Worm (Caenorhabditis elegans) whole organism, L1 larva: ENCODE data around the gene C36B7.4.

ENCODE experiments used
- Y116A8C.19 ChIP-seq: sonication (generic microtip); optimal IDR thresholded peaks from 2 replicates; lab custom pipeline; 2016; ENCODE audit warnings: missing compliant biosample characterization, missing genetic modification characterization, borderline replicate concordance
- aly-2 ChIP-seq: fragments of 150-350 bp; optimal IDR thresholded peaks from 2 replicates; lab custom pipeline; 2014; ENCODE audit warnings: missing biosample characterization, missing genetic modification characterization
- blmp-1 ChIP-seq: fragments of 150-350 bp; optimal IDR thresholded peaks from 2 replicates; lab custom pipeline; 2014; ENCODE audit warnings: missing biosample characterization, missing genetic modification characterization
- ceh-82 ChIP-seq, 3 experiments: fragments of 150-350 bp in 1 of 3; sonication (generic microtip) in 2 of 3; optimal IDR thresholded peaks; 2 replicates each; lab custom pipeline; 2014 to 2017; ENCODE audit warnings: missing biosample characterization in 3 of 3, missing genetic modification characterization in 3 of 3
- ceh-88 ChIP-seq: fragments of 200-800 bp; sonication (Bioruptor generic); IDR thresholded peaks from 2 replicates; pipeline ENCODE4 v1.3.6; 2022; ENCODE audit warnings: missing genetic modification characterization, missing compliant biosample characterization
- ceh-90 ChIP-seq: sonication (generic microtip); optimal IDR thresholded peaks from 2 replicates; lab custom pipeline; 2016; ENCODE audit warnings: missing genetic modification characterization, missing compliant biosample characterization
- dpl-1 ChIP-seq, 3 experiments: fragments of 150-350 bp in 2 of 3; sonication (generic microtip) in 1 of 3; optimal IDR thresholded peaks; 2 replicates each; lab custom pipeline; 2014 to 2017; ENCODE audit warnings: missing biosample characterization in 3 of 3, missing genetic modification characterization in 3 of 3, missing genetic modification reagents in 3 of 3
- efl-3 ChIP-seq: fragments of 200-800 bp; sonication (Bioruptor generic); optimal IDR thresholded peaks from 2 replicates; lab custom pipeline; 2018; ENCODE audit warnings: mild to moderate bottlenecking, missing genetic modification characterization, missing compliant biosample characterization
- egl-13 ChIP-seq: sonication (generic microtip); optimal IDR thresholded peaks from 2 replicates; lab custom pipeline; 2016; ENCODE audit warnings: missing genotype, missing genetic modification reagents, missing genetic modification characterization, missing compliant biosample characterization
- elt-2 ChIP-seq: sonication (generic microtip); optimal IDR thresholded peaks from 2 replicates; lab custom pipeline; 2016; ENCODE audit warnings: missing genetic modification characterization, mild to moderate bottlenecking, inconsistent platforms, missing compliant biosample characterization, missing genetic modification reagents
- ets-5 ChIP-seq: fragments of 200-800 bp; sonication (Bioruptor generic); IDR thresholded peaks from 2 replicates; pipeline ENCODE4 v1.3.6; 2022; ENCODE audit warnings: missing genetic modification characterization, missing compliant biosample characterization
- fkh-4 ChIP-seq: sonication (generic microtip); optimal IDR thresholded peaks from 2 replicates; lab custom pipeline; 2016; ENCODE audit warnings: missing compliant biosample characterization, missing genetic modification characterization, borderline replicate concordance
- fos-1 ChIP-seq: fragments of 150-350 bp; optimal IDR thresholded peaks from 2 replicates; lab custom pipeline; 2014; ENCODE audit warnings: missing biosample characterization, missing genetic modification characterization
- grh-1 ChIP-seq: fragments of 200-800 bp; sonication (Bioruptor generic); IDR thresholded peaks from 2 replicates; pipeline ENCODE4 v1.3.6; 2022; ENCODE audit warnings: missing genetic modification reagents, missing genetic modification characterization, missing compliant biosample characterization
- hlh-17 ChIP-seq: fragments of 200-800 bp; sonication (Bioruptor generic); optimal IDR thresholded peaks from 2 replicates; lab custom pipeline; 2018; ENCODE audit warnings: missing genetic modification characterization, mild to moderate bottlenecking, missing compliant biosample characterization, moderate library complexity, borderline replicate concordance
- hlh-4 ChIP-seq: sonication (generic microtip); optimal IDR thresholded peaks from 2 replicates; lab custom pipeline; 2016; ENCODE audit warnings: mild to moderate bottlenecking, missing genetic modification characterization, missing compliant biosample characterization
- irx-1 ChIP-seq: sonication (generic microtip); optimal IDR thresholded peaks from 2 replicates; lab custom pipeline; 2016; ENCODE audit warnings: missing genetic modification characterization, missing compliant biosample characterization
- isw-1 ChIP-seq: fragments of 200-800 bp; sonication (Bioruptor generic); IDR thresholded peaks from 2 replicates; pipeline ENCODE4 v1.3.6; 2022; ENCODE audit warnings: missing genetic modification characterization, missing compliant biosample characterization
- lin-14 ChIP-seq: fragments of 200-800 bp; sonication (Bioruptor generic); optimal IDR thresholded peaks from 2 replicates; lab custom pipeline; 2018; ENCODE audit warnings: mild to moderate bottlenecking, missing genetic modification characterization, moderate library complexity, missing compliant biosample characterization
- lin-15B ChIP-seq: fragments of 150-350 bp; sonication (generic microtip); optimal IDR thresholded peaks from 3 replicates; lab custom pipeline; 2014; ENCODE audit warnings: missing biosample characterization, missing genetic modification characterization
- lir-3 ChIP-seq: sonication (generic microtip); optimal IDR thresholded peaks from 2 replicates; lab custom pipeline; 2016; ENCODE audit warnings: mild to moderate bottlenecking, missing genetic modification characterization, moderate library complexity, missing compliant biosample characterization; ENCODE audit not compliant: poor library complexity
- mef-2 ChIP-seq: fragments of 150-350 bp; optimal IDR thresholded peaks from 2 replicates; lab custom pipeline; 2014; ENCODE audit warnings: missing biosample characterization, missing genetic modification characterization
- nhr-11 ChIP-seq: fragments of 150-350 bp; optimal IDR thresholded peaks from 2 replicates; lab custom pipeline; 2014; ENCODE audit warnings: missing biosample characterization, missing genetic modification characterization
- nhr-12 ChIP-seq: sonication (generic microtip); optimal IDR thresholded peaks from 2 replicates; lab custom pipeline; 2017; ENCODE audit warnings: missing biosample characterization, missing genetic modification characterization
- nhr-20 ChIP-seq: sonication (generic microtip); optimal IDR thresholded peaks from 2 replicates; lab custom pipeline; 2016; ENCODE audit warnings: mild to moderate bottlenecking, missing genetic modification characterization, missing compliant biosample characterization
- nhr-237 ChIP-seq: fragments of 150-350 bp; optimal IDR thresholded peaks from 2 replicates; lab custom pipeline; 2014; ENCODE audit warnings: missing biosample characterization, missing genetic modification characterization
- nhr-28 ChIP-seq: fragments of 150-350 bp; optimal IDR thresholded peaks from 2 replicates; lab custom pipeline; 2014; ENCODE audit warnings: missing biosample characterization, missing genetic modification characterization
- nhr-71 ChIP-seq: sonication (generic microtip); optimal IDR thresholded peaks from 2 replicates; lab custom pipeline; 2016; ENCODE audit warnings: mild to moderate bottlenecking, missing genetic modification characterization, moderate library complexity, missing compliant biosample characterization
- nhr-85 ChIP-seq: sonication (generic microtip); peaks from one replicate; lab custom pipeline; 2016; ENCODE audit warnings: missing genetic modification characterization, inconsistent platforms, missing compliant biosample characterization
- nhr-90 ChIP-seq: sonication (generic microtip); optimal IDR thresholded peaks from 2 replicates; lab custom pipeline; 2016; ENCODE audit warnings: mild to moderate bottlenecking, missing genetic modification characterization, missing compliant biosample characterization; ENCODE audit not compliant: poor library complexity
- rnt-1 ChIP-seq: sonication (generic microtip); optimal IDR thresholded peaks from 2 replicates; lab custom pipeline; 2016; ENCODE audit warnings: mild to moderate bottlenecking, missing genetic modification characterization, moderate library complexity, missing compliant biosample characterization
- sptf-1 ChIP-seq: fragments of 150-350 bp; optimal IDR thresholded peaks from 2 replicates; lab custom pipeline; 2014; ENCODE audit warnings: missing biosample characterization, missing genetic modification characterization
- sup-37 ChIP-seq: fragments of 200-800 bp; sonication (Bioruptor generic); optimal IDR thresholded peaks from 2 replicates; lab custom pipeline; 2018; ENCODE audit warnings: mild to moderate bottlenecking, missing genetic modification characterization, missing compliant biosample characterization
- swsn-7 ChIP-seq: sonication (generic microtip); optimal IDR thresholded peaks from 2 replicates; lab custom pipeline; 2016; ENCODE audit warnings: missing genetic modification characterization, missing compliant biosample characterization
- tlp-1 ChIP-seq: fragments of 150-350 bp; optimal IDR thresholded peaks from 2 replicates; lab custom pipeline; 2014; ENCODE audit warnings: missing biosample characterization, missing genetic modification characterization
- unc-130 ChIP-seq: fragments of 150-350 bp; optimal IDR thresholded peaks from 2 replicates; lab custom pipeline; 2017; ENCODE audit warnings: missing biosample characterization, missing genetic modification characterization, inconsistent platforms
- unc-30 ChIP-seq: sonication (generic microtip); optimal IDR thresholded peaks from 2 replicates; lab custom pipeline; 2017; ENCODE audit warnings: missing biosample characterization, missing genetic modification characterization
- unc-62 ChIP-seq: fragments of 150-350 bp; optimal IDR thresholded peaks from 2 replicates; lab custom pipeline; 2014; ENCODE audit warnings: missing biosample characterization, missing genetic modification reagents, missing genetic modification characterization
- unc-98 ChIP-seq: fragments of 200-800 bp; sonication (Bioruptor generic); IDR thresholded peaks from 2 replicates; pipeline ENCODE4 v1.3.6; 2022; ENCODE audit warnings: missing genetic modification characterization, missing compliant biosample characterization
- zip-4 ChIP-seq: fragments of 200-800 bp; sonication (Bioruptor generic); optimal IDR thresholded peaks from 2 replicates; lab custom pipeline; 2018; ENCODE audit warnings: mild to moderate bottlenecking, missing genetic modification characterization, moderate library complexity, missing compliant biosample characterization
- ztf-4 ChIP-seq: fragments of 150-350 bp; optimal IDR thresholded peaks from 2 replicates; lab custom pipeline; 2014; ENCODE audit warnings: missing biosample characterization, missing genetic modification characterization

The C36B7.4 gene

ce11 chrX:7126348-7126747 is 40.5 kb upstream of the C36B7.4 start, which contains the start of gene ist-1:
Gene ist-1, plus strand, starts transcription at chrX:7126648.
- TF ChIP-seq blmp-1 (tag; lab: Kevin White, UChicago) = no peak
- TF ChIP-seq lin-14 (GFP tag; lab: Kevin White, UChicago) = peak; percentile 9
- TF ChIP-seq, all 84 proteins: peak for 1

ce11 chrX:7125178-7125577 is 39.4 kb upstream of the C36B7.4 start:
- TF ChIP-seq elt-2 (tag; lab: Kevin White, UChicago) (peak; percentile 61), sup-37 (GFP tag; lab: Kevin White, UChicago) (no peak)

ce11 chrX:7124044-7124443 is 38.2 kb upstream of the C36B7.4 start:
- no peak for TF ChIP-seq lir-3 (tag; lab: Kevin White, UChicago)
- no peak for TF ChIP-seq nhr-85 (tag; lab: Kevin White, UChicago)
- no peak for TF ChIP-seq blmp-1 (tag; lab: Kevin White, UChicago)
- TF ChIP-seq unc-62 (GFP tag; lab: Kevin White, UChicago) = no peak
- no peak for TF ChIP-seq ceh-82 (tag; optimal IDR thresholded peaks at IDR 0.05; lab: Kevin White, UChicago)
- peak; percentile 48 for TF ChIP-seq elt-2 (tag; lab: Kevin White, UChicago)
- TF ChIP-seq nhr-11 (tag; lab: Kevin White, UChicago) = no peak
- TF ChIP-seq hlh-4 = no peak
- TF ChIP-seq nhr-90 = no peak

- TF ChIP-seq irx-1 (tag; lab: Kevin White, UChicago) = no peak
- TF ChIP-seq, all 84 proteins: peak for 0
Observed at ce11 chrX:7122655-7123054, 36.8 kb upstream of the C36B7.4 start.

ce11 chrX:7116896-7117295 is 31.1 kb upstream of the C36B7.4 start, which contains the start of gene hen-1:
Gene hen-1, minus strand, starts transcription at chrX:7116996.
- TF ChIP-seq lin-15B (tag; lab: Kevin White, UChicago) (no peak), unc-98 (GFP tag; lab: Robert Waterston, UW) (no peak), fkh-4 (tag; lab: Kevin White, UChicago) (no peak)

ce11 chrX:7112589-7112988 is 26.8 kb upstream of the C36B7.4 start, which contains the start of gene C36B7.1:
Gene C36B7.1, plus strand, starts transcription at chrX:7112889.
- TF ChIP-seq unc-130 (tag; lab: Kevin White, UChicago) (no peak), blmp-1 (tag; lab: Kevin White, UChicago) (no peak), nhr-20 (tag; lab: Kevin White, UChicago) (no peak), hlh-17 (no peak), sptf-1 (tag; lab: Kevin White, UChicago) (no peak), nhr-28 (tag; lab: Kevin White, UChicago) (no peak), ztf-4 (tag; lab: Kevin White, UChicago) (no peak), rnt-1 (tag; lab: Kevin White, UChicago) (no peak), ets-5 (no peak), nhr-71 (tag; lab: Kevin White, UChicago) (no peak), swsn-7 (no peak), dpl-1 (GFP tag; optimal IDR thresholded peaks at IDR 0.05; lab: Kevin White, UChicago) (no peak), egl-13 (tag; lab: Kevin White, UChicago) (no peak), nhr-12 (tag; lab: Kevin White, UChicago) (no peak)

DNA sequence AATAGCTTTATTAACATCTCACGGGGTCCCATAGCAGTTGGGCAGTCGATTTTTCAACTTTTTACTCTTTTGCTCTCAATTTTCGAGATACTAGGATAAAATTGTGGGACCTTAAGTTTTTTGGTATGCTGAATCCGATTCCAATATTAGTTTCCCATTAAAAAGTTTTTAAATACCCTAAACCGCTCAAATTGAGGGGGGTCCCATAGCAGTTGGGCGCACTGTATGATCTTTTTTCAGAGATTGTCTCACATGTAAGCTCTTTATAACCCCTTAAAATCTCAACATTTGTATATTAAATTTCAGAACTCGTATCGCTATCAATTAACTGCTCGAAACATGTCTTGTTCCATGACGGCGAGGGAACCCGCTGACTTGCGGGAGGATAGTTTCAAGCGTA is 20.3 kb upstream of the C36B7.4 start, which contains the start of gene C36B7.2:
Gene C36B7.2, plus strand, starts transcription at position 301 of the 400 bp plus-strand sequence.
- TF ChIP-seq tlp-1 = no peak
- no peak for TF ChIP-seq sup-37 (GFP tag; lab: Kevin White, UChicago)
- TF ChIP-seq ets-5 = no peak
- TF ChIP-seq zip-4 (GFP tag; lab: Kevin White, UChicago) = no peak
- TF ChIP-seq grh-1 (GFP tag; lab: Robert Waterston, UW) = no peak
- no peak for TF ChIP-seq efl-3 (GFP tag; lab: Kevin White, UChicago)
- no peak for TF ChIP-seq lir-3 (tag; lab: Kevin White, UChicago)
- TF ChIP-seq aly-2 (tag; lab: Kevin White, UChicago) = no peak
- no peak for TF ChIP-seq unc-30 (tag; lab: Kevin White, UChicago)
- no peak for TF ChIP-seq nhr-11 (tag; lab: Kevin White, UChicago)
- no peak for TF ChIP-seq Y116A8C.19 (tag; lab: Kevin White, UChicago)
- TF ChIP-seq mef-2 (tag; lab: Kevin White, UChicago) = no peak
- TF ChIP-seq fos-1 (tag; lab: Kevin White, UChicago) = no peak
- no peak for TF ChIP-seq unc-62 (GFP tag; lab: Kevin White, UChicago)
- TF ChIP-seq ceh-82 (tag; optimal IDR thresholded peaks at IDR 0.05; lab: Kevin White, UChicago) = no peak
- no peak for TF ChIP-seq nhr-237 (tag; lab: Kevin White, UChicago)
- TF ChIP-seq ceh-90 (tag; lab: Kevin White, UChicago) = no peak
- TF ChIP-seq ceh-88 (GFP tag; lab: Robert Waterston, UW) = no peak
- TF ChIP-seq isw-1 (GFP tag; lab: Robert Waterston, UW) = no peak
- TF ChIP-seq, all 84 proteins: peak for 0
